Worm (Caenorhabditis elegans): ENCODE data around the gene wrt-10.

- no peak for TF ChIP-seq nhr-80 (tag; optimal IDR thresholded peaks at IDR 0.05)
- no peak for TF ChIP-seq aptf-2 (GFP tag; conservative IDR thresholded peaks at IDR 0.05)
- no peak for TF ChIP-seq ama-1 (optimal IDR thresholded peaks at IDR 0.05)
- no peak for TF ChIP-seq ama-1 (GFP tag; optimal IDR thresholded peaks at IDR 0.05)
- TF ChIP-seq repo-1 (tag; optimal IDR thresholded peaks at IDR 0.05): no peak
- no peak for TF ChIP-seq ceh-91 (GFP tag; IDR thresholded peaks at IDR 0.05)
- TF ChIP-seq madf-10 (tag; optimal IDR thresholded peaks at IDR 0.05): no peak
- no peak for TF ChIP-seq unc-62 (GFP tag; optimal IDR thresholded peaks at IDR 0.05)
These were observed 28.3 kb upstream of the wrt-10 start for ce11 chrII:7562616-7563015.

Measured in whole organism, young adult.